Fruit fly (Drosophila melanogaster): ENCODE results near the gene CG10621.

DNA sequence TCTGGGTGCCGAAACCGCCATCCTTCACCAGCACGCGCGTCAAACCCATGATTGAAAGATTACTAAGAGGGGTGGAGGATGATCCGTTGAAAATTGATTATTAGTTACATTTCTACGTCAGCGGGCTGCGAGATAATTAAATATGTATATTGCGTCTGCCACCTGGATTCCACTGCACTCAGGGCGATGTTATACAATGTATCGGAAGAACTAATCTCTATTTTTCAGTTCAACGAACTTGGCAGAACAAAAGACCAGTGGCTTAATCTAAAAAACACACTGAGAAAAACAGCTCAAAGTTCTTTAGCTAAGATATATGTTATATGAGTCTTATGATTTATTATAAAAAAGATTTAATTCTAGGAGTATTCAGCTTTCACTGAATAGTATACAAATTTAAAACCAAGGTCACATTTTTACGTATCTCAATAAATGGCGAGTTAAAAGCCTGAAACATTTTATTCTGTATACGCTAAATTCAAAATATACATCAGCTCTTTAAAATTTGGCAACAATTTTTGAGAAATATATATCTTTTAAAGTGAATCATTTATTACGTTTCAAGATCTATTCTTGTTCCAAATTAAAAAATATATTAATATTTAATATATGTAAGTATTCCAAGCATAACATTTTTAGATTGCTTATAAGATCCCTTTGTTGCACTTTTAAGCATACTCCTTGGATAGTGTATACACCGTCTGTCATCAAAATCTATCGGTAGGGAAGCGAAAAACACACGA, 548 bp downstream of the CG10621 start:
- TF ChIP-seq CTCF (optimal IDR thresholded peaks at IDR 0.05) (no peak), CG8478 (optimal IDR thresholded peaks at IDR 0.05) (no peak)
